Fruit fly (Drosophila melanogaster): ENCODE results near the gene SPE.
A peak's percentile ranks its signal among the peaks of the same experiment; 100 is the strongest.

The SPE gene

dm6 chr3R:23668583-23668982, 17.5 kb upstream of the SPE start (continued):
- TF ChIP-seq MESR4 (GFP tag; optimal IDR thresholded peaks at IDR 0.05): no peak
- TF ChIP-seq Opbp (GFP tag; IDR thresholded peaks at IDR 0.05; ENCODE audit: partially characterized antibody): no peak
- no peak for TF ChIP-seq eve (GFP tag; optimal IDR thresholded peaks at IDR 0.05)
- no peak for TF ChIP-seq CG1603 (tag; optimal IDR thresholded peaks at IDR 0.05)
- no peak for TF ChIP-seq D (optimal IDR thresholded peaks at IDR 0.05)
- TF ChIP-seq D (GFP tag; optimal IDR thresholded peaks at IDR 0.05): no peak
- no peak for TF ChIP-seq ranshi (GFP tag; IDR thresholded peaks at IDR 0.05)
- TF ChIP-seq fd96Cb (tag; optimal IDR thresholded peaks at IDR 0.05): no peak
- TF ChIP-seq Med (GFP tag): peak; percentile 13
- no peak for TF ChIP-seq CG2678 (tag; optimal IDR thresholded peaks at IDR 0.05)
- no peak for TF ChIP-seq gce (GFP tag; IDR thresholded peaks at IDR 0.05)
- no peak for TF ChIP-seq fd3F (GFP tag; optimal IDR thresholded peaks at IDR 0.05)
- no peak for TF ChIP-seq CG15269 (tag; optimal IDR thresholded peaks at IDR 0.05)
- TF ChIP-seq CG13123 (GFP tag; optimal IDR thresholded peaks at IDR 0.05): no peak
- TF ChIP-seq Mes4 (GFP tag; optimal IDR thresholded peaks at IDR 0.05): no peak
- TF ChIP-seq kni (GFP tag; optimal IDR thresholded peaks at IDR 0.05): no peak
- no peak for TF ChIP-seq CG2875 (GFP tag; optimal IDR thresholded peaks at IDR 0.05)
- TF ChIP-seq CG10366 (GFP tag; IDR thresholded peaks at IDR 0.05): no peak
- TF ChIP-seq gfzf (GFP tag; optimal IDR thresholded peaks at IDR 0.05): no peak
- no peak for TF ChIP-seq CG17612 (GFP tag; IDR thresholded peaks at IDR 0.05)
- TF ChIP-seq emc (GFP tag; optimal IDR thresholded peaks at IDR 0.05): no peak
- TF ChIP-seq en (GFP tag; optimal IDR thresholded peaks at IDR 0.05): no peak
- no peak for TF ChIP-seq CG32532 (GFP tag; IDR thresholded peaks at IDR 0.05)
- no peak for TF ChIP-seq CG11085 (GFP tag; IDR thresholded peaks at IDR 0.05)
- TF ChIP-seq hbn (GFP tag; IDR thresholded peaks at IDR 0.05; ENCODE audit: partially characterized antibody): no peak
- TF ChIP-seq pum (GFP tag; optimal IDR thresholded peaks at IDR 0.05): no peak
- no peak for TF ChIP-seq CG4424 (GFP tag; optimal IDR thresholded peaks at IDR 0.05)
- TF ChIP-seq CG17802 (tag; optimal IDR thresholded peaks at IDR 0.05): no peak
- no peak for TF ChIP-seq Adf1 (GFP tag; IDR thresholded peaks at IDR 0.05)
- peak; percentile 39 for TF ChIP-seq CG13894 (tag; optimal IDR thresholded peaks at IDR 0.05)
- no peak for TF ChIP-seq CG12155 (GFP tag; optimal IDR thresholded peaks at IDR 0.05)
- no peak for TF ChIP-seq CG14860 (GFP tag; IDR thresholded peaks at IDR 0.05; ENCODE audit: partially characterized antibody)
- TF ChIP-seq Hr78 (GFP tag; optimal IDR thresholded peaks at IDR 0.05): no peak
- TF ChIP-seq Trl (optimal IDR thresholded peaks at IDR 0.05): peak; percentile 3 to 28
- TF ChIP-seq Trl (GFP tag; optimal IDR thresholded peaks at IDR 0.05): no peak
- no peak for TF ChIP-seq CG11247 (GFP tag; IDR thresholded peaks at IDR 0.05)
- TF ChIP-seq sima (GFP tag; optimal IDR thresholded peaks at IDR 0.05): no peak
- no peak for TF ChIP-seq Elba2 (GFP tag; optimal IDR thresholded peaks at IDR 0.05)
- TF ChIP-seq Oli (tag; optimal IDR thresholded peaks at IDR 0.05): no peak
- no peak for TF ChIP-seq CG15514 (GFP tag; optimal IDR thresholded peaks at IDR 0.05)
- TF ChIP-seq grn (GFP tag; optimal IDR thresholded peaks at IDR 0.05): peak; percentile 93
- TF ChIP-seq CG9727 (GFP tag; optimal IDR thresholded peaks at IDR 0.05): no peak
- no peak for TF ChIP-seq CG6791 (GFP tag; IDR thresholded peaks at IDR 0.05; ENCODE audit: partially characterized antibody)
- no peak for TF ChIP-seq CG3847 (GFP tag; IDR thresholded peaks at IDR 0.05)
- no peak for TF ChIP-seq Hr39 (optimal IDR thresholded peaks at IDR 0.05)
